Fruit fly (Drosophila melanogaster) whole organism, wandering third instar larva: ENCODE data around the gene CG17712.

Experiments used
- lola ChIP-seq: fragments of >200 bp; optimal IDR thresholded peaks from 2 replicates; lab custom pipeline; 2017; ENCODE audit warnings: missing biosample characterization, missing genetic modification characterization
- tai ChIP-seq: sonication (Bioruptor generic); optimal IDR thresholded peaks from 2 replicates; lab custom pipeline; 2016; ENCODE audit warnings: missing biosample characterization, missing genetic modification characterization

DNA sequence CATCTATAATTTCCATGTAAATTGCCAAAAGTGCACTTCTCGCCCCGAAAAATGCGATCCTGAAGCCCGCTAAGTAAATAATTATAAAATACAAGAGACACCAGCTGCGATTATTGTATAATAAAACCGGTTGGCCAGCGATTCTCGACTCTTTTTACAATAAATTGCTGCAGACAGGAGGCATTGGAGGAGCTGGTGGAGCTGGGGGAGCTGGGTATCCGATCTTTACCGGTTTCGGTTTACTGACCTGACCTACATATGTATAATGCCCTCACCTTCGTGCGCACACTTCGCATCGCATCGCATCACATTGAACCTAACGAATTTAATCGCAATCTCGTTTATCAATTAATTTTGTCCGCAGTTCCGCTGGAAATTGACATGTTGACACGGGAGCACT, 3.5 kb downstream of the CG17712 start:
- TF ChIP-seq lola (GFP tag; lab: Kevin White, UChicago) (no peak), tai (no peak)
